Worm (Caenorhabditis elegans): ENCODE data around the gene C18F10.7.

C18F10.7 gene

DNA sequence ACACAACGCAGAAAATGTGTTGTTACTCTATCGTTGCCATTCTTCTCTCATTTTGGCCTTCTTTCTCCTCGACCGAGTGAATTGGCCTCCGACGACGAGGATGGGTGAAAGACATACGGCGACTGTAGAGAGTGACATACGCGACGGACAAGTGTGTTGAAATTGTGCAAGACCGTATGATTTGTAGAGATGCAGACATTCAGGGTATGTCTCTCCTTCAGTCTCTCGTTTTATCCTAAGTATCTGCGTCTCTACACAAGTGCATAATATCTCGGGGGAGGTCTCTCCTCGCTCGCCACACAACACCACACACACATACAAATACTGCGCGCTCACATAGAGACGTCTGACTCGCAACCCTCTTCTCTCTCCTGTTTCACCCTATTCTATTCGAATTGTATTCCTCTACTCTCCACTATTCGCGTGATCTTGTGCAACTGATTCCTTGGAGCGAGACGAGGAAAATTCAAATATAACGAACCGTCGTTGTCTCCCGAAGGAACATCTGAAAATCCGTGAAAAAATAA lies 2.0 kb upstream of the C18F10.7 start, which contains the start of gene hmg-1.2 (continued):
- peak; percentile 11 for TF ChIP-seq snpc-4 (GFP tag; optimal IDR thresholded peaks at IDR 0.05)
- TF ChIP-seq snpc-4 (tag; optimal IDR thresholded peaks at IDR 0.05) = peak in 3 of 4 experiments; percentile 60 to 75 (median 73)
- TF ChIP-seq ztf-28 (GFP tag; IDR thresholded peaks at IDR 0.05) = no peak
- no peak for TF ChIP-seq nhr-27 (tag; optimal IDR thresholded peaks at IDR 0.05)
- no peak for TF ChIP-seq B0019.2 (GFP tag; conservative IDR thresholded peaks at IDR 0.05)
- peak; percentile 65 for TF ChIP-seq K12H6.12 (tag; optimal IDR thresholded peaks at IDR 0.05)
- no peak for TF ChIP-seq cebp-2 (GFP tag; IDR thresholded peaks at IDR 0.05)
- TF ChIP-seq die-1 (tag; optimal IDR thresholded peaks at IDR 0.05) = no peak

DNA sequence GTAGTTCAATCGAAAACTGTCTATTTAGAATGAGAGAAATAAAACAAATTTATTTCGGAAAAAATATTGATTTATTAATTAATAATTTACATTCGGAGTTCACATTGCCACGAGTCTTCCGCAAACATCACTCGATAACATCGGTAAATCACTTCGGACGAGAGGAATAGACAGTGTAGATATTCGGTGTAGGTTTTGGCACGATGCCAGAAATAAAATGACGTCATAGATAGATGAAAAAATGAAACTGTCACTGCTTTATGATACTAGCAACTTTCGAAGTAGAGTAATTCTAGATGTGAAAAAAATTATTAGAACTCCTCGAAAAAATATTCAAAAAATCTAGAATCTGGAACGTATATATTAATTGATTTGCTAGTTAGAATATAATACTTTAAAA lies 1.3 kb upstream of the C18F10.7 start:
- peak; percentile 3 for TF ChIP-seq atf-7 (tag; optimal IDR thresholded peaks at IDR 0.05)
- TF ChIP-seq hmg-1.2 (GFP tag; IDR thresholded peaks at IDR 0.05) = peak; percentile 20; the same call in 1 of the 2 replicates
- no peak for TF ChIP-seq ZK185.1 (tag; optimal IDR thresholded peaks at IDR 0.05; ENCODE audit: poor library complexity, severe bottlenecking)
- no peak for TF ChIP-seq Y53G8AR.9 (GFP tag; conservative IDR thresholded peaks at IDR 0.05)
- no peak for TF ChIP-seq Y56A3A.18 (GFP tag; IDR thresholded peaks at IDR 0.05)

DNA sequence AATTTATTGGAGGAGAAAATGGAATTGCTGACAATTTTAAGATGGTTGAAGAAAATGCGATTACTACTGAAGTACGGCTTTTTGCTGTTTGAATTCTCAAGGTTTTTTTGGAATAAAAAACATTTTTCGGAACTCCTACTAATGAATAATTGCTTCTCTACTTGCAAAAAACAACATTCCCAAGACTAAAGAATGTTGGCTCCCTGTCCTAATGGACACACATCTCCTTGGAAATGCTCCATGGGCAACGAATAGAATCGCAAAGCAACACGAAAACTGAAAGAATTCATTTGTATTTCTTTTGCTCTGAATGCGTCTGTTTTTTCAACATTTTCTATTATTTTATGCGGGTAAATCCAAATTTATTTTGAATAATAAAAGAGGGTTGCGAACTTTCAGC lies 5.3 kb downstream of the C18F10.7 start, which contains the start of gene C18F10.2:
TSS of gene C18F10.2 (plus strand) at position 301 of the 400 bp plus-strand sequence.
- TF ChIP-seq mxl-1 (tag; optimal IDR thresholded peaks at IDR 0.05) = no peak
- no peak for TF ChIP-seq akir-1 (GFP tag; optimal IDR thresholded peaks at IDR 0.05)
- TF ChIP-seq pha-4 (tag; optimal IDR thresholded peaks at IDR 0.05) = no peak
- no peak for TF ChIP-seq ceh-40 (GFP tag; IDR thresholded peaks at IDR 0.05)
- no peak for TF ChIP-seq cebp-2 (GFP tag; IDR thresholded peaks at IDR 0.05)
- TF ChIP-seq snpc-1.3 (tag; optimal IDR thresholded peaks at IDR 0.05; ENCODE audit: insufficient read depth) = no peak
- TF ChIP-seq nhr-27 (tag; optimal IDR thresholded peaks at IDR 0.05) = no peak
- no peak for TF ChIP-seq zim-3 (tag; optimal IDR thresholded peaks at IDR 0.05)
- no peak for TF ChIP-seq B0019.2 (GFP tag; conservative IDR thresholded peaks at IDR 0.05)
- TF ChIP-seq ccch-3 (GFP tag; optimal IDR thresholded peaks at IDR 0.05) = no peak
- TF ChIP-seq K12H6.12 (tag; optimal IDR thresholded peaks at IDR 0.05) = no peak
- no peak for TF ChIP-seq rpc-1 (optimal IDR thresholded peaks at IDR 0.05)
- no peak for TF ChIP-seq rpc-1 (tag; optimal IDR thresholded peaks at IDR 0.05)
- TF ChIP-seq sea-2 (GFP tag; IDR thresholded peaks at IDR 0.05) = no peak
- no peak for TF ChIP-seq F37B4.10 (GFP tag; IDR thresholded peaks at IDR 0.05)
- no peak for TF ChIP-seq lir-1 (GFP tag; conservative IDR thresholded peaks at IDR 0.05)
- no peak for TF ChIP-seq madf-8 (GFP tag; conservative IDR thresholded peaks at IDR 0.05)
- TF ChIP-seq aptf-3 (GFP tag; IDR thresholded peaks at IDR 0.05) = no peak
- no peak for TF ChIP-seq athp-1 (tag; optimal IDR thresholded peaks at IDR 0.05)
- TF ChIP-seq mcd-1 (GFP tag; IDR thresholded peaks at IDR 0.05) = no peak

DNA sequence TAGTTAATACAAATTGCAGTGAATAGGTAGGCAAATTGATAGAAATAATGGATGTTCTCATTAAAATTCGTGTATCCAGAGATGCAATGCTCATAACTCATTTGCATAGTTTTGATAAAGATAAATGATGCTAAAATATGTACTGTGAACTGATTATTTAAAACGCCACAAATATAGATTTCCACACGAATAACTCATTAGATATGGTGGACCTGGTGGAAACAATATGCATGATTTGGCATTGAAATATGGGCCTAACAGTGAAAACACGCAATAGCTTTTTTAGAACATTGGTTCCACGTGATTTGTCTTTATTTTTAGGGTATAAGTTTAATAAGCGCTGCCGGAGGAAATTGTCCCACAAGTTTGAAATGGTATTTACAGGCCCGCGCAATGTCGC lies 7.9 kb downstream of the C18F10.7 start, which contains the start of gene srg-3:
TSS of gene srg-3 (minus strand) at position 101 of the 400 bp plus-strand sequence.
- no peak for TF ChIP-seq F39B2.1 (GFP tag; IDR thresholded peaks at IDR 0.05)
- no peak for TF ChIP-seq ceh-79 (tag; optimal IDR thresholded peaks at IDR 0.05)
- no peak for TF ChIP-seq cebp-2 (GFP tag; IDR thresholded peaks at IDR 0.05)
- no peak for TF ChIP-seq mxl-1 (tag; optimal IDR thresholded peaks at IDR 0.05)
- TF ChIP-seq B0019.2 (GFP tag; conservative IDR thresholded peaks at IDR 0.05) = no peak
- TF ChIP-seq unc-62 (GFP tag; optimal IDR thresholded peaks at IDR 0.05) = no peak
- no peak for TF ChIP-seq sdz-38 (tag; optimal IDR thresholded peaks at IDR 0.05)
- TF ChIP-seq tlf-1 (GFP tag; optimal IDR thresholded peaks at IDR 0.05) = no peak
- no peak for TF ChIP-seq unc-130 (GFP tag; optimal IDR thresholded peaks at IDR 0.05)
- TF ChIP-seq F49E8.2 (tag; optimal IDR thresholded peaks at IDR 0.05; ENCODE audit: insufficient read depth) = no peak
- no peak for TF ChIP-seq hmg-20 (GFP tag; IDR thresholded peaks at IDR 0.05)
- no peak for TF ChIP-seq Y53G8AR.9 (GFP tag; conservative IDR thresholded peaks at IDR 0.05)
- no peak for TF ChIP-seq Y53F4B.3 (GFP tag; IDR thresholded peaks at IDR 0.05)
- TF ChIP-seq somi-1 (GFP tag; optimal IDR thresholded peaks at IDR 0.05) = no peak

Data from whole organism, young adult.